Worm (Caenorhabditis elegans) whole organism, L1 larva: ENCODE results near the gene R07B1.6.
A peak's percentile ranks its signal among the peaks of the same experiment; 100 is the strongest.

Experiments used
- C16A3.4 ChIP-seq: fragments of 150-350 bp; optimal IDR thresholded peaks from 2 replicates; lab custom pipeline; 2014; ENCODE audit warnings: missing biosample characterization, missing genetic modification characterization
- C34B4.2 ChIP-seq: sonication (generic microtip); optimal IDR thresholded peaks from 2 replicates; lab custom pipeline; 2017; ENCODE audit warnings: mild to moderate bottlenecking, missing genetic modification characterization, missing compliant biosample characterization
- aha-1 ChIP-seq: fragments of 150-350 bp; optimal IDR thresholded peaks from 2 replicates; lab custom pipeline; 2014; ENCODE audit warnings: missing biosample characterization, missing genetic modification characterization
- alr-1 ChIP-seq: fragments of 200-800 bp; sonication (Bioruptor generic); optimal IDR thresholded peaks from 2 replicates; lab custom pipeline; 2018; ENCODE audit warnings: borderline replicate concordance, mild to moderate bottlenecking, missing genetic modification characterization, missing compliant biosample characterization
- aly-2 ChIP-seq: fragments of 150-350 bp; optimal IDR thresholded peaks from 2 replicates; lab custom pipeline; 2014; ENCODE audit warnings: missing biosample characterization, missing genetic modification characterization
- ama-1 ChIP-seq: fragments of 150-350 bp; optimal IDR thresholded peaks from 2 replicates; lab custom pipeline; 2014
- ceh-8 ChIP-seq: fragments of 200-800 bp; sonication (Bioruptor generic); optimal IDR thresholded peaks from 2 replicates; lab custom pipeline; 2018; ENCODE audit warnings: mild to moderate bottlenecking, missing genetic modification characterization, moderate library complexity, missing compliant biosample characterization
- ceh-88 ChIP-seq: fragments of 200-800 bp; sonication (Bioruptor generic); IDR thresholded peaks from 2 replicates; pipeline ENCODE4 v1.3.6; 2022; ENCODE audit warnings: missing genetic modification characterization, missing compliant biosample characterization
- egl-13 ChIP-seq: sonication (generic microtip); optimal IDR thresholded peaks from 2 replicates; lab custom pipeline; 2016; ENCODE audit warnings: missing genotype, missing genetic modification reagents, missing genetic modification characterization, missing compliant biosample characterization
- elt-2 ChIP-seq: sonication (generic microtip); optimal IDR thresholded peaks from 2 replicates; lab custom pipeline; 2016; ENCODE audit warnings: missing genetic modification characterization, mild to moderate bottlenecking, inconsistent platforms, missing compliant biosample characterization, missing genetic modification reagents
- ets-5 ChIP-seq: fragments of 200-800 bp; sonication (Bioruptor generic); IDR thresholded peaks from 2 replicates; pipeline ENCODE4 v1.3.6; 2022; ENCODE audit warnings: missing genetic modification characterization, missing compliant biosample characterization
- fkh-10 ChIP-seq: sonication (generic microtip); optimal IDR thresholded peaks from 2 replicates; lab custom pipeline; 2017; ENCODE audit warnings: missing biosample characterization, missing genetic modification reagents, missing genetic modification characterization
- fkh-4 ChIP-seq: sonication (generic microtip); optimal IDR thresholded peaks from 2 replicates; lab custom pipeline; 2016; ENCODE audit warnings: missing compliant biosample characterization, missing genetic modification characterization, borderline replicate concordance
- fkh-8 ChIP-seq: sonication (generic microtip); optimal IDR thresholded peaks from 2 replicates; lab custom pipeline; 2016; ENCODE audit warnings: mild to moderate bottlenecking, missing genetic modification characterization, missing compliant biosample characterization
- grh-1 ChIP-seq: fragments of 200-800 bp; sonication (Bioruptor generic); IDR thresholded peaks from 2 replicates; pipeline ENCODE4 v1.3.6; 2022; ENCODE audit warnings: missing genetic modification reagents, missing genetic modification characterization, missing compliant biosample characterization
- hlh-17 ChIP-seq: fragments of 200-800 bp; sonication (Bioruptor generic); optimal IDR thresholded peaks from 2 replicates; lab custom pipeline; 2018; ENCODE audit warnings: missing genetic modification characterization, mild to moderate bottlenecking, missing compliant biosample characterization, moderate library complexity, borderline replicate concordance
- hpl-2 ChIP-seq: fragments of 150-350 bp; optimal IDR thresholded peaks from 2 replicates; lab custom pipeline; 2014; ENCODE audit warnings: missing biosample characterization, missing genetic modification reagents, missing genetic modification characterization
- irx-1 ChIP-seq: sonication (generic microtip); optimal IDR thresholded peaks from 2 replicates; lab custom pipeline; 2016; ENCODE audit warnings: missing genetic modification characterization, missing compliant biosample characterization
- lin-15B ChIP-seq: fragments of 150-350 bp; sonication (generic microtip); optimal IDR thresholded peaks from 3 replicates; lab custom pipeline; 2014; ENCODE audit warnings: missing biosample characterization, missing genetic modification characterization
- lin-35 ChIP-seq, 2 experiments: fragments of 150-350 bp; optimal IDR thresholded peaks; 2 replicates each; lab custom pipeline; 2014; ENCODE audit warnings: missing biosample characterization in 2 of 2, missing genetic modification characterization in 2 of 2, missing genetic modification reagents in 2 of 2
- mab-9 ChIP-seq: fragments of 200-800 bp; sonication (Bioruptor generic); IDR thresholded peaks from 2 replicates; pipeline ENCODE4 v1.3.6; 2022; ENCODE audit warnings: missing genetic modification reagents, missing genetic modification characterization, missing compliant biosample characterization
- nhr-11 ChIP-seq: fragments of 150-350 bp; optimal IDR thresholded peaks from 2 replicates; lab custom pipeline; 2014; ENCODE audit warnings: missing biosample characterization, missing genetic modification characterization
- nhr-19 ChIP-seq: fragments of 200-800 bp; sonication (Bioruptor generic); conservative IDR thresholded peaks from 2 replicates; pipeline ENCODE4 v1.3.6; 2022; ENCODE audit warnings: missing genetic modification characterization, missing compliant biosample characterization
- nhr-20 ChIP-seq: sonication (generic microtip); optimal IDR thresholded peaks from 2 replicates; lab custom pipeline; 2016; ENCODE audit warnings: mild to moderate bottlenecking, missing genetic modification characterization, missing compliant biosample characterization
- nhr-28 ChIP-seq: fragments of 150-350 bp; optimal IDR thresholded peaks from 2 replicates; lab custom pipeline; 2014; ENCODE audit warnings: missing biosample characterization, missing genetic modification characterization
- nhr-47 ChIP-seq: sonication (generic microtip); optimal IDR thresholded peaks from 2 replicates; lab custom pipeline; 2016; ENCODE audit warnings: mild to moderate bottlenecking, missing genetic modification characterization, moderate library complexity, missing compliant biosample characterization
- nhr-71 ChIP-seq: sonication (generic microtip); optimal IDR thresholded peaks from 2 replicates; lab custom pipeline; 2016; ENCODE audit warnings: mild to moderate bottlenecking, missing genetic modification characterization, moderate library complexity, missing compliant biosample characterization
- nhr-90 ChIP-seq: sonication (generic microtip); optimal IDR thresholded peaks from 2 replicates; lab custom pipeline; 2016; ENCODE audit warnings: mild to moderate bottlenecking, missing genetic modification characterization, missing compliant biosample characterization; ENCODE audit not compliant: poor library complexity
- pag-3 ChIP-seq: sonication (generic microtip); optimal IDR thresholded peaks from 2 replicates; lab custom pipeline; 2017; ENCODE audit warnings: missing genetic modification characterization, mild to moderate bottlenecking, missing compliant biosample characterization, antibody characterized with exemption, borderline replicate concordance; ENCODE audit not compliant: insufficient read depth
- pax-3 ChIP-seq: fragments of 200-800 bp; sonication (Bioruptor generic); optimal IDR thresholded peaks from 2 replicates; lab custom pipeline; 2018; ENCODE audit warnings: mild to moderate bottlenecking, missing genetic modification characterization, moderate library complexity, missing compliant biosample characterization
- rnt-1 ChIP-seq: sonication (generic microtip); optimal IDR thresholded peaks from 2 replicates; lab custom pipeline; 2016; ENCODE audit warnings: mild to moderate bottlenecking, missing genetic modification characterization, moderate library complexity, missing compliant biosample characterization
- skn-1 ChIP-seq: fragments of 150-350 bp; optimal IDR thresholded peaks from 2 replicates; lab custom pipeline; 2014; ENCODE audit warnings: missing biosample characterization, missing genetic modification characterization
- snpc-4 ChIP-seq: fragments of 150-350 bp; optimal IDR thresholded peaks from 2 replicates; lab custom pipeline; 2014; ENCODE audit warnings: missing biosample characterization, missing genetic modification characterization
- snu-23 ChIP-seq: sonication (generic microtip); optimal IDR thresholded peaks from 2 replicates; lab custom pipeline; 2016; ENCODE audit warnings: missing genetic modification characterization, missing compliant biosample characterization
- sup-37 ChIP-seq: fragments of 200-800 bp; sonication (Bioruptor generic); optimal IDR thresholded peaks from 2 replicates; lab custom pipeline; 2018; ENCODE audit warnings: mild to moderate bottlenecking, missing genetic modification characterization, missing compliant biosample characterization
- swsn-7 ChIP-seq: sonication (generic microtip); optimal IDR thresholded peaks from 2 replicates; lab custom pipeline; 2016; ENCODE audit warnings: missing genetic modification characterization, missing compliant biosample characterization
- tbx-2 ChIP-seq: sonication (generic microtip); optimal IDR thresholded peaks from 2 replicates; lab custom pipeline; 2016; ENCODE audit warnings: missing genetic modification characterization, missing compliant biosample characterization
- tlp-1 ChIP-seq: fragments of 150-350 bp; optimal IDR thresholded peaks from 2 replicates; lab custom pipeline; 2014; ENCODE audit warnings: missing biosample characterization, missing genetic modification characterization
- unc-86 ChIP-seq: sonication (generic microtip); optimal IDR thresholded peaks from 2 replicates; lab custom pipeline; 2016; ENCODE audit warnings: missing genetic modification characterization, missing compliant biosample characterization
- zag-1 ChIP-seq: fragments of 150-350 bp; optimal IDR thresholded peaks from 2 replicates; lab custom pipeline; 2014; ENCODE audit warnings: missing biosample characterization, missing genetic modification characterization

The R07B1.6 gene

DNA sequence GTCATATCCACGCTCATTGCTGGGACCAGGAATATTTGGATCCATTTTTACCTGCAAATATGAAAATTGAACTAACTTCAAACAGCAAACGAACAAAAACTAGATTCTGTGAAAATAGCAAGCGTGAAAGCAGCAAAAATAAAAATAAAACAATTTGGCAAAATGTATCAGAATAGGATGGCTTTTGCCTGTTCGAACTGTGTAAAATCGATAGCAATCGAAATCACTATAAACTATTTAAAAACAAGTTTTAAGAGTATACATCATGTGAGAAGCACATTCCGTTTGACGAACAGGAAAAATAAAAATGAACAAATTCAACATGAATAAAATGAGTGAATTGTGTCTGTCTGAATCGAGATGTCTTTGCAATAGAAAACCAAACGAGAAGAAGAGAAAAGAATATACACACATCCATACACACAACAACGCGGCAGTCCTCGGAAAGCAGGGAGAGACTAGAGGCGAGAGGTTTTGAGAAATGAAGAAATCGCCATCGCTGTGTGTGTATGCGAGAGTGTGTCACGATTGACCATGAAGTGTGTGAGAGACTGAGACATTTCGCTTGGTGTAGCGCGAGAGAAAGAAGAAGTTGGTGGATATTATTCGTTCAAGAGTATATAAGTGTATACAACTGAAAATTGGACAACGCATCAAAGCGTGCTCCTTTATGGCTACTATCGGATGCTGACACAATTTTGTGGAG is 33.1 kb downstream of the R07B1.6 start, which contains the start of gene phf-34 (continued):
- TF ChIP-seq elt-2 (tag; lab: Kevin White, UChicago) (no peak), skn-1 (tag; lab: Kevin White, UChicago) (no peak), pag-3 (tag; lab: Kevin White, UChicago) (no peak), lin-35 (GFP tag; optimal IDR thresholded peaks at IDR 0.05; lab: Kevin White, UChicago) (peak; percentile 17 to 26), C16A3.4 (tag; lab: Kevin White, UChicago) (peak; percentile 38), ceh-88 (GFP tag; lab: Robert Waterston, UW) (no peak), nhr-71 (tag; lab: Kevin White, UChicago) (peak; percentile 64), snpc-4 (peak; percentile 32), ceh-8 (GFP tag; lab: Kevin White, UChicago) (no peak), tbx-2 (peak; percentile 42), unc-86 (peak; percentile 19), fkh-8 (peak; percentile 63), alr-1 (no peak), nhr-47 (tag; lab: Kevin White, UChicago) (peak; percentile 54), sup-37 (GFP tag; lab: Kevin White, UChicago) (no peak), nhr-19 (no peak; the same call in 1 of the 2 replicates), egl-13 (peak; percentile 13)

- TF ChIP-seq pax-3 (tag; lab: Kevin White, UChicago): no peak
- TF ChIP-seq zag-1: no peak
- TF ChIP-seq mab-9 (GFP tag; lab: Robert Waterston, UW): no peak
- no peak for TF ChIP-seq tlp-1 (tag; lab: Kevin White, UChicago)
- TF ChIP-seq nhr-47 (tag; lab: Kevin White, UChicago): no peak
- no peak for TF ChIP-seq ama-1 (lab: Kevin White, UChicago)
- TF ChIP-seq hpl-2 (GFP tag; lab: Kevin White, UChicago): no peak
- TF ChIP-seq pag-3 (tag; lab: Kevin White, UChicago): no peak
- TF ChIP-seq fkh-10 (GFP tag; lab: Kevin White, UChicago): no peak
- no peak for TF ChIP-seq irx-1 (tag; lab: Kevin White, UChicago)
- no peak for TF ChIP-seq sup-37 (GFP tag; lab: Kevin White, UChicago)
- no peak for TF ChIP-seq unc-86
- no peak for TF ChIP-seq hlh-17 (GFP tag; lab: Kevin White, UChicago)
- no peak for TF ChIP-seq lin-15B (tag; lab: Kevin White, UChicago)
- TF ChIP-seq snu-23 (GFP tag; lab: Kevin White, UChicago): no peak
- no peak for TF ChIP-seq grh-1
- no peak for TF ChIP-seq skn-1 (tag; lab: Kevin White, UChicago)
- TF ChIP-seq, all 84 proteins: peak for 0
Measured at ce11 chrX:9905840-9906239, 39.4 kb downstream of the R07B1.6 start, which contains the start of gene F21G4.5. F21G4.5 (plus strand) TSS chrX:9906140.

DNA sequence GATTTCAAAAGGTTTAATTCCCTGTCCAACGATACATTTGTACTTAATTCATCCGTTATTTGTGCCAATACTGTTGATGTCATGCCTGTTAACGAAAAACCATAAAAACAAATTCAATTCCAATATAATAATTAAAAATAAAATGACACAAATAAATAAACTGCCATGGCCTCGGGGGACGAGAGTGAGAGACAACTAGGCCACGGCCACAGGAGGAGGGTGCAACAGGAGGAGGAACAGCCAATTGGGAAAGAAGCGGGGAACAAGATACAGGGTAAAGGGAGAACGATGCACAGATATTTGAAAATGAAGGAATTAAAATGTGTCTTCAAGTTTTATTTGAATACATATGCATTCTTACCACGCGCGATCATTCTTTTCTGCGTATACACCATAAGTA is 50.9 kb downstream of the R07B1.6 start, which contains the start of gene F21G4.6:
Gene F21G4.6, minus strand, starts transcription at position 87 of the 400 bp plus-strand sequence.
- TF ChIP-seq rnt-1 (tag; lab: Kevin White, UChicago) (peak; percentile 56), irx-1 (tag; lab: Kevin White, UChicago) (no peak)

DNA sequence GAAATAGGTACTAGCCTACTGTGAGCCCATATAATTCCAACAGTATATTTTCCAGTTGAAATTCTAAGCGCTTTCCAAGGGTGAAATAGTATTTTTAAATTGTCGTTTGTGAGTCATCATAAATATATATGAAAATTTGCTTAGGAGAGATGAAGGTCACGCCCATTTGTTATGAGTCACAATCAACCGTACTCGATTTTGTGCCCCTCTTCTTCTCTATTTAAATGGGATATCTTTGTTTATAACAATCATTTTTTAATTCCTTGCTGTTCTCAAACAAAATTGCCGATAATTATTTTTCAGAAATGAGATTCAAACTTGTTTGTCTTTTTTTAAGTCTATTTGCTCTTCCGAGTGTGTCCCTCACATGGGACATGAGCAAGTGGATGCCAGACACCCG is 52.5 kb downstream of the R07B1.6 start, which contains the start of gene folr-1:
Gene folr-1, plus strand, starts transcription at position 301 of the 400 bp plus-strand sequence.
- no peak for TF ChIP-seq aly-2 (tag; lab: Kevin White, UChicago)
- TF ChIP-seq fkh-4 (tag; lab: Kevin White, UChicago): no peak
- TF ChIP-seq ets-5 (GFP tag; lab: Robert Waterston, UW): no peak
- no peak for TF ChIP-seq lin-35 (GFP tag; optimal IDR thresholded peaks at IDR 0.05; lab: Kevin White, UChicago)
- no peak for TF ChIP-seq nhr-28 (tag; lab: Kevin White, UChicago)
- TF ChIP-seq nhr-90: no peak
- no peak for TF ChIP-seq C34B4.2
- TF ChIP-seq aha-1 (tag; lab: Kevin White, UChicago): no peak
- TF ChIP-seq nhr-47 (tag; lab: Kevin White, UChicago): no peak
- TF ChIP-seq swsn-7: no peak
- TF ChIP-seq nhr-11 (tag; lab: Kevin White, UChicago): no peak
- no peak for TF ChIP-seq nhr-20
- TF ChIP-seq, all 84 proteins: peak for 0
